Worm (Caenorhabditis elegans): Measurements from ENCODE around the gene T21D12.14.

The T21D12.14 gene

ce11 chrIV:295734-296201, 7.8 kb upstream of the T21D12.14 start:
- TF ChIP-seq mxl-2 (GFP tag; conservative IDR thresholded peaks at IDR 0.05) (peak; percentile 49; the same call in 1 of the 2 replicates), aha-1 (tag) (peak; percentile 85), nhr-48 (tag; optimal IDR thresholded peaks at IDR 0.05) (peak; percentile 54), jun-1 (tag; optimal IDR thresholded peaks at IDR 0.05) (no peak), F49E8.2 (tag; optimal IDR thresholded peaks at IDR 0.05; ENCODE audit: borderline replicate concordance) (no peak), hlh-30 (tag; optimal IDR thresholded peaks at IDR 0.05; ENCODE audit: insufficient read depth) (peak; percentile 70), lin-38 (GFP tag; IDR thresholded peaks at IDR 0.05) (no peak), duxl-1 (tag; optimal IDR thresholded peaks at IDR 0.05; ENCODE audit: poor library complexity) (no peak), hlh-11 (tag; optimal IDR thresholded peaks at IDR 0.05) (peak; percentile 89), unc-39 (tag; optimal IDR thresholded peaks at IDR 0.05) (no peak), fos-1 (tag; optimal IDR thresholded peaks at IDR 0.05) (no peak), ceh-20 (GFP tag; IDR thresholded peaks at IDR 0.05) (0 out of 2 replicates have a peak, but pooled peaks have one; percentile 33), lin-1 (GFP tag; IDR thresholded peaks at IDR 0.05) (no peak; the same call in 1 of the 2 replicates), nhr-76 (tag; optimal IDR thresholded peaks at IDR 0.05) (no peak), ZK546.5 (tag; optimal IDR thresholded peaks at IDR 0.05) (no peak), mdt-29 (GFP tag; IDR thresholded peaks at IDR 0.05) (0 out of 2 replicates have a peak, but pooled peaks have one; percentile 30), mxl-3 (GFP tag; optimal IDR thresholded peaks at IDR 0.05) (peak; percentile 44), snpc-1.2 (GFP tag; IDR thresholded peaks at IDR 0.05) (no peak), cey-2 (tag; optimal IDR thresholded peaks at IDR 0.05; ENCODE audit: borderline replicate concordance, insufficient read depth) (no peak), ceh-32 (tag; optimal IDR thresholded peaks at IDR 0.05; ENCODE audit: poor library complexity) (no peak), pha-4 (GFP tag; IDR thresholded peaks at IDR 0.05) (no peak), pha-4 (tag; optimal IDR thresholded peaks at IDR 0.05) (no peak), lsy-2 (tag; optimal IDR thresholded peaks at IDR 0.05) (no peak), vab-7 (GFP tag; IDR thresholded peaks at IDR 0.05) (no peak), ZK337.2 (GFP tag; IDR thresholded peaks at IDR 0.05) (no peak), daf-19 (GFP tag; conservative IDR thresholded peaks at IDR 0.05) (no peak), fkh-10 (GFP tag; optimal IDR thresholded peaks at IDR 0.05) (no peak), lin-15B (tag; optimal IDR thresholded peaks at IDR 0.05) (no peak), daf-16 (GFP tag; optimal IDR thresholded peaks at IDR 0.05) (no peak), daf-16 (tag; optimal IDR thresholded peaks at IDR 0.05) (peak; percentile 78), zag-1 (tag; optimal IDR thresholded peaks at IDR 0.05) (no peak), dmd-8 (GFP tag; IDR thresholded peaks at IDR 0.05) (no peak), unc-130 (GFP tag; optimal IDR thresholded peaks at IDR 0.05) (no peak), egl-27 (tag; optimal IDR thresholded peaks at IDR 0.05) (no peak), spr-3 (GFP tag; optimal IDR thresholded peaks at IDR 0.05) (no peak), tra-1 (GFP tag; IDR thresholded peaks at IDR 0.05) (peak; percentile 60; the same call in 1 of the 2 replicates), lin-39 (tag; optimal IDR thresholded peaks at IDR 0.05) (no peak), D1046.2 (GFP tag; IDR thresholded peaks at IDR 0.05) (no peak), nhr-237 (tag; optimal IDR thresholded peaks at IDR 0.05) (no peak), daf-8 (GFP tag; IDR thresholded peaks at IDR 0.05) (no peak), F10B5.3 (tag; optimal IDR thresholded peaks at IDR 0.05) (no peak), dmd-9 (GFP tag; IDR thresholded peaks at IDR 0.05) (no peak), nhr-10 (tag; optimal IDR thresholded peaks at IDR 0.05) (no peak), php-3 (GFP tag; IDR thresholded peaks at IDR 0.05) (peak; percentile 91), nhr-77 (tag; optimal IDR thresholded peaks at IDR 0.05) (peak; percentile 69), spr-1 (tag; optimal IDR thresholded peaks at IDR 0.05) (no peak), sdz-12 (GFP tag; optimal IDR thresholded peaks at IDR 0.05) (no peak), ctbp-1 (GFP tag; IDR thresholded peaks at IDR 0.05) (no peak), daf-12 (tag; optimal IDR thresholded peaks at IDR 0.05) (no peak), dve-1 (tag; optimal IDR thresholded peaks at IDR 0.05; ENCODE audit: insufficient read depth) (peak; percentile 66), nhr-111 (GFP tag; optimal IDR thresholded peaks at IDR 0.05) (no peak), ceh-82 (tag; optimal IDR thresholded peaks at IDR 0.05) (no peak)
